Worm (Caenorhabditis elegans): ENCODE measurements around the gene C06A8.6.

DNA sequence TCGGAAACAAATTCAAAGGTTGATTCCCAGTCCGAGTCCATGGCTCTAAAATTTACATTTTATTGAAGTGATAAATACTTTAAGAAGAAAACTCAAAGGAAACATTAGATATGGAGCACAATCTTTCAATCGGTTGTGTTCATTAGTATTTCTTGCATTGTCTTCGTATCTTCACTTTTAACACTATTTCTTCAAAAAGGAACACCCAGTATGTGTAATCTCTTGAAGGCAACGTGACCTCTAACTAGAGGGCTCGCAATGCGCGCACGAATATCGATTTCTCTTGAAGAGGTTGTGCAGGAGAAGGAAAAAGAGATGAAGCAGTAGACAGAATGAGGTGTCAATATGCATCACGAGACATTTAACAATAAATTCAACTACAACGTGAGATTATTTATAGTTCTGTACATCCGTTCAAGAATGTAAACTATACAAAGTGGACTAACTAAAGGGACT is 17.2 kb upstream of the C06A8.6 start, which contains the start of the genes B0228.6 and B0228.1:
- TF ChIP-seq flt-1 (GFP tag; IDR thresholded peaks at IDR 0.05): no peak
- no peak for TF ChIP-seq klf-2 (GFP tag; conservative IDR thresholded peaks at IDR 0.05)
- TF ChIP-seq ztf-29 (GFP tag; IDR thresholded peaks at IDR 0.05): no peak
- no peak for TF ChIP-seq ref-1 (GFP tag; conservative IDR thresholded peaks at IDR 0.05)
- no peak for TF ChIP-seq ztf-23 (GFP tag; IDR thresholded peaks at IDR 0.05)
